Worm (Caenorhabditis elegans) whole organism, L1 larva: ENCODE measurements around the gene sru-31.

Experiments used
- F16B12.6 ChIP-seq: fragments of 150-350 bp; optimal IDR thresholded peaks from 2 replicates; lab custom pipeline; 2014; ENCODE audit warnings: missing biosample characterization, missing genetic modification characterization
- aly-2 ChIP-seq: fragments of 150-350 bp; optimal IDR thresholded peaks from 2 replicates; lab custom pipeline; 2014; ENCODE audit warnings: missing biosample characterization, missing genetic modification characterization
- ama-1 ChIP-seq: fragments of 150-350 bp; optimal IDR thresholded peaks from 2 replicates; lab custom pipeline; 2014
- ceh-63 ChIP-seq: fragments of 200-800 bp; sonication (Bioruptor generic); optimal IDR thresholded peaks from 2 replicates; lab custom pipeline; 2018; ENCODE audit warnings: mild to moderate bottlenecking, missing genetic modification characterization, missing compliant biosample characterization
- ceh-88 ChIP-seq: fragments of 200-800 bp; sonication (Bioruptor generic); IDR thresholded peaks from 2 replicates; pipeline ENCODE4 v1.3.6; 2022; ENCODE audit warnings: missing genetic modification characterization, missing compliant biosample characterization
- dpl-1 ChIP-seq, 3 experiments: fragments of 150-350 bp in 2 of 3; sonication (generic microtip) in 1 of 3; optimal IDR thresholded peaks; 2 replicates each; lab custom pipeline; 2014 to 2017; ENCODE audit warnings: missing biosample characterization in 3 of 3, missing genetic modification characterization in 3 of 3, missing genetic modification reagents in 3 of 3
- dsc-1 ChIP-seq: sonication (generic microtip); optimal IDR thresholded peaks from 2 replicates; lab custom pipeline; 2016; ENCODE audit warnings: mild to moderate bottlenecking, missing genetic modification characterization, missing compliant biosample characterization
- efl-1 ChIP-seq, 4 experiments: fragments of 150-350 bp; optimal IDR thresholded peaks in 3 of 4; peaks in 1 of 4; 1 replicate in 1 of 4; 2 replicates in 3 of 4; lab custom pipeline; 2014; ENCODE audit warnings: missing biosample characterization in 2 of 4, missing genetic modification characterization in 2 of 4, missing genetic modification reagents in 2 of 4
- efl-3 ChIP-seq: fragments of 200-800 bp; sonication (Bioruptor generic); optimal IDR thresholded peaks from 2 replicates; lab custom pipeline; 2018; ENCODE audit warnings: mild to moderate bottlenecking, missing genetic modification characterization, missing compliant biosample characterization
- egl-27 ChIP-seq, 2 experiments: fragments of 150-350 bp in 1 of 2; sonication (generic microtip); optimal IDR thresholded peaks; 3 replicates each; lab custom pipeline; 2017 to 2018; ENCODE audit warnings: missing biosample characterization in 2 of 2, missing genetic modification characterization in 2 of 2, missing genetic modification reagents in 2 of 2
- fkh-10 ChIP-seq: sonication (generic microtip); optimal IDR thresholded peaks from 2 replicates; lab custom pipeline; 2017; ENCODE audit warnings: missing biosample characterization, missing genetic modification reagents, missing genetic modification characterization
- fkh-4 ChIP-seq: sonication (generic microtip); optimal IDR thresholded peaks from 2 replicates; lab custom pipeline; 2016; ENCODE audit warnings: missing compliant biosample characterization, missing genetic modification characterization, borderline replicate concordance
- grh-1 ChIP-seq: fragments of 200-800 bp; sonication (Bioruptor generic); IDR thresholded peaks from 2 replicates; pipeline ENCODE4 v1.3.6; 2022; ENCODE audit warnings: missing genetic modification reagents, missing genetic modification characterization, missing compliant biosample characterization
- hlh-4 ChIP-seq: sonication (generic microtip); optimal IDR thresholded peaks from 2 replicates; lab custom pipeline; 2016; ENCODE audit warnings: mild to moderate bottlenecking, missing genetic modification characterization, missing compliant biosample characterization
- lin-15B ChIP-seq: fragments of 150-350 bp; sonication (generic microtip); optimal IDR thresholded peaks from 3 replicates; lab custom pipeline; 2014; ENCODE audit warnings: missing biosample characterization, missing genetic modification characterization
- mab-9 ChIP-seq: fragments of 200-800 bp; sonication (Bioruptor generic); IDR thresholded peaks from 2 replicates; pipeline ENCODE4 v1.3.6; 2022; ENCODE audit warnings: missing genetic modification reagents, missing genetic modification characterization, missing compliant biosample characterization
- mef-2 ChIP-seq: fragments of 150-350 bp; optimal IDR thresholded peaks from 2 replicates; lab custom pipeline; 2014; ENCODE audit warnings: missing biosample characterization, missing genetic modification characterization
- mep-1 ChIP-seq: fragments of 150-350 bp; optimal IDR thresholded peaks from 2 replicates; lab custom pipeline; 2014; ENCODE audit warnings: missing biosample characterization, missing genetic modification characterization
- nhr-20 ChIP-seq: sonication (generic microtip); optimal IDR thresholded peaks from 2 replicates; lab custom pipeline; 2016; ENCODE audit warnings: mild to moderate bottlenecking, missing genetic modification characterization, missing compliant biosample characterization
- nhr-237 ChIP-seq: fragments of 150-350 bp; optimal IDR thresholded peaks from 2 replicates; lab custom pipeline; 2014; ENCODE audit warnings: missing biosample characterization, missing genetic modification characterization
- nhr-71 ChIP-seq: sonication (generic microtip); optimal IDR thresholded peaks from 2 replicates; lab custom pipeline; 2016; ENCODE audit warnings: mild to moderate bottlenecking, missing genetic modification characterization, moderate library complexity, missing compliant biosample characterization
- nhr-85 ChIP-seq: sonication (generic microtip); peaks from one replicate; lab custom pipeline; 2016; ENCODE audit warnings: missing genetic modification characterization, inconsistent platforms, missing compliant biosample characterization
- pag-3 ChIP-seq: sonication (generic microtip); optimal IDR thresholded peaks from 2 replicates; lab custom pipeline; 2017; ENCODE audit warnings: missing genetic modification characterization, mild to moderate bottlenecking, missing compliant biosample characterization, antibody characterized with exemption, borderline replicate concordance; ENCODE audit not compliant: insufficient read depth
- snu-23 ChIP-seq: sonication (generic microtip); optimal IDR thresholded peaks from 2 replicates; lab custom pipeline; 2016; ENCODE audit warnings: missing genetic modification characterization, missing compliant biosample characterization
- sox-4 ChIP-seq: sonication (generic microtip); optimal IDR thresholded peaks from 2 replicates; lab custom pipeline; 2016; ENCODE audit warnings: missing genetic modification characterization, missing compliant biosample characterization
- sup-37 ChIP-seq: fragments of 200-800 bp; sonication (Bioruptor generic); optimal IDR thresholded peaks from 2 replicates; lab custom pipeline; 2018; ENCODE audit warnings: mild to moderate bottlenecking, missing genetic modification characterization, missing compliant biosample characterization
- swsn-7 ChIP-seq: sonication (generic microtip); optimal IDR thresholded peaks from 2 replicates; lab custom pipeline; 2016; ENCODE audit warnings: missing genetic modification characterization, missing compliant biosample characterization
- tbx-2 ChIP-seq: sonication (generic microtip); optimal IDR thresholded peaks from 2 replicates; lab custom pipeline; 2016; ENCODE audit warnings: missing genetic modification characterization, missing compliant biosample characterization
- tlp-1 ChIP-seq: fragments of 150-350 bp; optimal IDR thresholded peaks from 2 replicates; lab custom pipeline; 2014; ENCODE audit warnings: missing biosample characterization, missing genetic modification characterization
- unc-62 ChIP-seq: fragments of 150-350 bp; optimal IDR thresholded peaks from 2 replicates; lab custom pipeline; 2014; ENCODE audit warnings: missing biosample characterization, missing genetic modification reagents, missing genetic modification characterization
- unc-86 ChIP-seq: sonication (generic microtip); optimal IDR thresholded peaks from 2 replicates; lab custom pipeline; 2016; ENCODE audit warnings: missing genetic modification characterization, missing compliant biosample characterization
- zag-1 ChIP-seq: fragments of 150-350 bp; optimal IDR thresholded peaks from 2 replicates; lab custom pipeline; 2014; ENCODE audit warnings: missing biosample characterization, missing genetic modification characterization
- zip-4 ChIP-seq: fragments of 200-800 bp; sonication (Bioruptor generic); optimal IDR thresholded peaks from 2 replicates; lab custom pipeline; 2018; ENCODE audit warnings: mild to moderate bottlenecking, missing genetic modification characterization, moderate library complexity, missing compliant biosample characterization
- ztf-11 ChIP-seq, 2 experiments: sonication (generic microtip); optimal IDR thresholded peaks; 2 replicates each; lab custom pipeline; 2016 to 2017; ENCODE audit warnings: missing genetic modification characterization in 2 of 2, missing biosample characterization in 1 of 2, missing compliant biosample characterization in 1 of 2
- ztf-4 ChIP-seq: fragments of 150-350 bp; optimal IDR thresholded peaks from 2 replicates; lab custom pipeline; 2014; ENCODE audit warnings: missing biosample characterization, missing genetic modification characterization

Gene sru-31

ce11 chrV:9798212-9798611 is 18.3 kb upstream of the sru-31 start:
- TF ChIP-seq mab-9 (GFP tag; lab: Robert Waterston, UW) (no peak), dsc-1 (tag; lab: Kevin White, UChicago) (peak; percentile 87), tlp-1 (tag; lab: Kevin White, UChicago) (no peak), efl-1 (optimal IDR thresholded peaks at IDR 0.05; lab: Kevin White, UChicago) (no peak), efl-1 (GFP tag; optimal IDR thresholded peaks at IDR 0.05 in 1 of 2; lab: Kevin White, UChicago) (peak in 1 of 2 experiments; percentile 51), fkh-4 (tag; lab: Kevin White, UChicago) (peak; percentile 34)

- no peak for TF ChIP-seq dpl-1 (GFP tag; optimal IDR thresholded peaks at IDR 0.05; lab: Kevin White, UChicago)
- TF ChIP-seq snu-23 (GFP tag; lab: Kevin White, UChicago), result no peak
- no peak for TF ChIP-seq unc-62 (GFP tag; lab: Kevin White, UChicago)
- TF ChIP-seq ama-1 (lab: Kevin White, UChicago), result no peak
- TF ChIP-seq swsn-7 (tag; lab: Kevin White, UChicago), result no peak
- TF ChIP-seq egl-27 (tag; optimal IDR thresholded peaks at IDR 0.05; lab: Kevin White, UChicago), result no peak
- TF ChIP-seq ceh-63 (GFP tag; lab: Kevin White, UChicago), result no peak
- no peak for TF ChIP-seq sox-4
- TF ChIP-seq nhr-20 (tag; lab: Kevin White, UChicago), result no peak
- no peak for TF ChIP-seq ztf-11 (tag; optimal IDR thresholded peaks at IDR 0.05; lab: Kevin White, UChicago)
- TF ChIP-seq ztf-4 (tag; lab: Kevin White, UChicago), result no peak
- TF ChIP-seq dsc-1 (tag; lab: Kevin White, UChicago), result no peak
- no peak for TF ChIP-seq F16B12.6 (tag; lab: Kevin White, UChicago)
- no peak for TF ChIP-seq nhr-71 (tag; lab: Kevin White, UChicago)
- TF ChIP-seq sup-37, result no peak
- TF ChIP-seq mep-1 (tag; lab: Kevin White, UChicago), result no peak
- TF ChIP-seq unc-86 (tag; lab: Kevin White, UChicago), result no peak
- TF ChIP-seq hlh-4 (tag; lab: Kevin White, UChicago), result no peak
- TF ChIP-seq efl-1 (optimal IDR thresholded peaks at IDR 0.05; lab: Kevin White, UChicago), result no peak
- no peak for TF ChIP-seq efl-1 (GFP tag; optimal IDR thresholded peaks at IDR 0.05 in 1 of 2; lab: Kevin White, UChicago)
These were observed 17.4 kb upstream of the sru-31 start, which contains the start of gene F46B6.13 for ce11 chrV:9799076-9799475. TSS of gene F46B6.13 (minus strand) at chrV:9799176.

- TF ChIP-seq fkh-10 (GFP tag; lab: Kevin White, UChicago) (no peak), aly-2 (tag; lab: Kevin White, UChicago) (no peak), tbx-2 (tag; lab: Kevin White, UChicago) (no peak), zag-1 (no peak)
These were observed 14.5 kb upstream of the sru-31 start, which contains the start of gene F46B6.10 for ce11 chrV:9801965-9802364. TSS of gene F46B6.10 (minus strand) at chrV:9802065.

- TF ChIP-seq unc-62 (GFP tag; lab: Kevin White, UChicago) (no peak), efl-1 (optimal IDR thresholded peaks at IDR 0.05; lab: Kevin White, UChicago) (no peak), efl-1 (GFP tag; optimal IDR thresholded peaks at IDR 0.05 in 1 of 2; lab: Kevin White, UChicago) (peak in 1 of 2 experiments; percentile 72), fkh-4 (tag; lab: Kevin White, UChicago) (no peak), ztf-11 (tag; optimal IDR thresholded peaks at IDR 0.05; lab: Kevin White, UChicago) (no peak), snu-23 (GFP tag; lab: Kevin White, UChicago) (no peak), nhr-237 (no peak), pag-3 (tag; lab: Kevin White, UChicago) (no peak), lin-15B (tag; lab: Kevin White, UChicago) (no peak)
These were observed 13.3 kb upstream of the sru-31 start, which contains the start of gene sru-39 for ce11 chrV:9803176-9803575. TSS of gene sru-39 (plus strand) at chrV:9803476.

DNA sequence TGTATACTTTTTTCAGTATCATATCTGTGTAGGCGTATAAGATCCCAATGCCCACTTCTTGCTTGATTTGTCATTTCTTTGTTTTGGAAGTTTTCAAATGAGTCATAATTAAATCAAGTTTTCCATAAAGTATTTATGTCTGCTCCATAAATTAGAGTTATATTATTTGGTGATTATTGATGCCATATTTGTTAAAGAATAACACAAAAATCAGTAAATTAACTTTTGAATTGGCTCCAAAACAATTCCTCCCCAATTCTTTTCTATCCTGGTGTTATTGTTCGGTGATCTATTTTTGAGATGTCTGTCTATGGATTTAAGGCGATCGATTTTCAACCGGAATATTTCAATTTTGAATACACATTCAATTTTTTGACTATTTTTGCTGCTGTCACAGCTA is 11.3 kb upstream of the sru-31 start, which contains the start of gene sru-37:
Gene sru-37, plus strand, starts transcription at position 301 of the 400 bp plus-strand sequence.
- TF ChIP-seq F16B12.6 (tag; lab: Kevin White, UChicago), result no peak
- TF ChIP-seq grh-1 (GFP tag; lab: Robert Waterston, UW), result no peak
- TF ChIP-seq nhr-85, result no peak
- no peak for TF ChIP-seq efl-3 (GFP tag; lab: Kevin White, UChicago)
- TF ChIP-seq ceh-88 (GFP tag; lab: Robert Waterston, UW), result no peak
- TF ChIP-seq zip-4 (GFP tag; lab: Kevin White, UChicago), result no peak
- no peak for TF ChIP-seq mef-2 (tag; lab: Kevin White, UChicago)
